Worm (Caenorhabditis elegans) whole organism, midembryonic: ENCODE results near the gene T16G1.5.

ENCODE experiments used
- T22C8.4 ChIP-seq: fragments of 200-800 bp; sonication (Bioruptor generic); IDR thresholded peaks from 2 replicates; pipeline ENCODE4 v1.3.6; 2022; ENCODE audit warnings: missing genetic modification characterization, missing compliant biosample characterization
- cog-1 ChIP-seq: sonication (generic microtip); optimal IDR thresholded peaks from 2 replicates; lab custom pipeline; 2016; ENCODE audit warnings: missing genetic modification characterization, missing compliant biosample characterization
- flt-1 ChIP-seq: fragments of 200-800 bp; sonication (Bioruptor generic); IDR thresholded peaks from 2 replicates; pipeline ENCODE4 v1.3.6; 2022; ENCODE audit warnings: missing genetic modification characterization, missing compliant biosample characterization
- klf-2 ChIP-seq: fragments of 200-800 bp; sonication (Bioruptor generic); conservative IDR thresholded peaks from 2 replicates; pipeline ENCODE4 v1.3.6; 2022; ENCODE audit warnings: missing genetic modification reagents, missing genetic modification characterization, missing compliant biosample characterization
- med-1 ChIP-seq: sonication (generic microtip); optimal IDR thresholded peaks from 2 replicates; lab custom pipeline; 2017; ENCODE audit warnings: missing genetic modification characterization, mild to moderate bottlenecking, missing compliant biosample characterization, antibody characterized with exemption, missing genetic modification reagents; ENCODE audit not compliant: insufficient read depth
- ref-1 ChIP-seq: fragments of 200-800 bp; sonication (Bioruptor generic); conservative IDR thresholded peaks from 2 replicates; pipeline ENCODE4 v1.3.6; 2022; ENCODE audit warnings: missing genetic modification reagents, missing genetic modification characterization, missing compliant biosample characterization
- tab-1 ChIP-seq: fragments of 200-800 bp; sonication (Bioruptor generic); IDR thresholded peaks from 2 replicates; pipeline ENCODE4 v1.3.6; 2022; ENCODE audit warnings: missing genetic modification characterization, missing compliant biosample characterization
- ztf-23 ChIP-seq: fragments of 200-800 bp; sonication (Bioruptor generic); IDR thresholded peaks from 2 replicates; pipeline ENCODE4 v1.3.6; 2022; ENCODE audit warnings: missing genetic modification reagents, missing genetic modification characterization, missing compliant biosample characterization
- ztf-29 ChIP-seq: fragments of 200-800 bp; sonication (Bioruptor generic); IDR thresholded peaks from 2 replicates; pipeline ENCODE4 v1.3.6; 2022; ENCODE audit warnings: missing genetic modification reagents, missing genetic modification characterization, missing compliant biosample characterization

T16G1.5 gene

ce11 chrV:12961085-12961560, 21.8 kb upstream of the T16G1.5 start, which contains the start of gene mpst-7:
Gene mpst-7 (minus strand): TSS chrV:12961135.
- TF ChIP-seq tab-1 (GFP tag; lab: Robert Waterston, UW): no peak
- TF ChIP-seq ref-1 (GFP tag; lab: Robert Waterston, UW): no peak
- TF ChIP-seq T22C8.4 (GFP tag; lab: Robert Waterston, UW): no peak
- TF ChIP-seq klf-2 (GFP tag; lab: Robert Waterston, UW): no peak
- no peak for TF ChIP-seq ztf-23 (GFP tag; lab: Robert Waterston, UW)
- no peak for TF ChIP-seq cog-1 (tag; lab: Kevin White, UChicago)
- TF ChIP-seq ztf-29 (GFP tag; lab: Robert Waterston, UW): no peak
- TF ChIP-seq med-1: no peak
- no peak for TF ChIP-seq flt-1

DNA sequence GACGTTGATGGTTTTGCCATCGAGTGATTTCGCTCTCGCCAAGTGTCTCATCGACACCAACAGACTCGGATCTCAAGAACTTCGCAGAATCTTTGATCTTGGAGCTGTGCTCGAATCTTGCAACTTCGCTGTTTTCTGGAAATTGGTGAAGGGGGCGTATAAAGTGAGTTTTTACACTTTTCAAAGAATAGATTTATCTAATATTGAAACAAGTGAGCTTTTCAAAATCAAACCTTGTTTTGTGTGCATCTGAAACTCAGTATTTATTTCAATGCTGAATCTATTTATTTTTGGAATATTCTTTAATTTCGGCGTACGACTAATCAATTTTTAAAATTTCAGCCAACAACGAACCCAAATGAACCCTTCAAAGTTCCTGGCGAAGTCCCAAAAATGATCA, 14.9 kb upstream of the T16G1.5 start:
- TF ChIP-seq ref-1 (GFP tag; lab: Robert Waterston, UW) (no peak), ztf-23 (GFP tag; lab: Robert Waterston, UW) (no peak), ztf-29 (GFP tag; lab: Robert Waterston, UW) (no peak), med-1 (no peak), klf-2 (GFP tag; lab: Robert Waterston, UW) (no peak), flt-1 (no peak), cog-1 (tag; lab: Kevin White, UChicago) (no peak), T22C8.4 (GFP tag; lab: Robert Waterston, UW) (no peak), tab-1 (GFP tag; lab: Robert Waterston, UW) (no peak)

ce11 chrV:12953702-12954101, 14.3 kb upstream of the T16G1.5 start, which contains the start of gene eif-3.K:
Gene eif-3.K (plus strand): TSS chrV:12954002.
- TF ChIP-seq ztf-23 (GFP tag; lab: Robert Waterston, UW) (no peak), med-1 (no peak), ref-1 (GFP tag; lab: Robert Waterston, UW) (no peak), ztf-29 (GFP tag; lab: Robert Waterston, UW) (no peak), cog-1 (tag; lab: Kevin White, UChicago) (no peak), klf-2 (GFP tag; lab: Robert Waterston, UW) (no peak), tab-1 (GFP tag; lab: Robert Waterston, UW) (no peak)

- TF ChIP-seq klf-2 (GFP tag; lab: Robert Waterston, UW) (no peak), tab-1 (GFP tag; lab: Robert Waterston, UW) (no peak), ref-1 (GFP tag; lab: Robert Waterston, UW) (no peak), flt-1 (no peak), cog-1 (tag; lab: Kevin White, UChicago) (no peak), med-1 (no peak), ztf-23 (GFP tag; lab: Robert Waterston, UW) (no peak), T22C8.4 (GFP tag; lab: Robert Waterston, UW) (no peak), ztf-29 (GFP tag; lab: Robert Waterston, UW) (no peak)
Observed at ce11 chrV:12952287-12952686, 12.9 kb upstream of the T16G1.5 start, which contains the start of gene pqn-68. Gene pqn-68 (plus strand): TSS chrV:12952636.

DNA sequence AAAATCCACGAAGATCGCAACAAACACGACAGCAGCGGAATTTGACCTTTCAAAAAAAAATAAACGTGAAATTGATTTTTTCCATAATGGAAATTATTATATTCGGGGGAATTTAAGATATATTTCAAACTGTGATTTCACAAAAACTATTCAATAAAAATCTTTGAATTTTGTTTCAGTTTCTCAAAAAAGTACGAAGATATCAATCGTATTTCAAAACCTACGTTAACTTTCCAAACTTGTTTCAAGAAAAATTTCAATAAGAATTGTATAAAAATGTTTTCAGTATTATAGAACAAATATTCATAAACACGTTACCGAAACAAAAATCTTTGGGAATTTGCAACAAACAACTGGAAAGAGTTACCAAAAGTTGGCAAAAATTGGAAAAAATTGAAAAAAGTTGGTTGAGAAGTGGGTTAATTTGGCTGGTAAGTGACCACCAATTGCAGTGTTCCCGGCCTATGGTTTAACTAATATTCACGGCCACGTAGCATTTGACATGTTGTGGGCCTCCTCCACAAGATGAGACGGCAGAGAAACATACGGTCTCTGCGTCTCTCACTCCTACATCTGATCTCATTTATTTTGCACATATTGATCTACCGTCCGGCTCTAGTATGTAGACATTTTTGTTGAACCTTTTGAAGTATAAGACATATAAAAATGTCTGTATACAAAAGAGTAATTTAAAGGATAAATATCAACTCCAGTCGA, 11.6 kb upstream of the T16G1.5 start, which contains the start of the genes T16G1.9 and T16G1.18:
T16G1.9 (minus strand) TSS at position 51 of the 717 bp plus-strand sequence.
T16G1.18 (plus strand) TSS at position 493 of the 717 bp plus-strand sequence.
- TF ChIP-seq ztf-29 (GFP tag; lab: Robert Waterston, UW): no peak
- no peak for TF ChIP-seq tab-1 (GFP tag; lab: Robert Waterston, UW)
- TF ChIP-seq ref-1 (GFP tag; lab: Robert Waterston, UW): no peak
- TF ChIP-seq ztf-23 (GFP tag; lab: Robert Waterston, UW): no peak
- TF ChIP-seq T22C8.4 (GFP tag; lab: Robert Waterston, UW): no peak
- TF ChIP-seq cog-1 (tag; lab: Kevin White, UChicago): peak; percentile 35
- TF ChIP-seq klf-2 (GFP tag; lab: Robert Waterston, UW): no peak
- TF ChIP-seq med-1: no peak
- no peak for TF ChIP-seq flt-1

DNA sequence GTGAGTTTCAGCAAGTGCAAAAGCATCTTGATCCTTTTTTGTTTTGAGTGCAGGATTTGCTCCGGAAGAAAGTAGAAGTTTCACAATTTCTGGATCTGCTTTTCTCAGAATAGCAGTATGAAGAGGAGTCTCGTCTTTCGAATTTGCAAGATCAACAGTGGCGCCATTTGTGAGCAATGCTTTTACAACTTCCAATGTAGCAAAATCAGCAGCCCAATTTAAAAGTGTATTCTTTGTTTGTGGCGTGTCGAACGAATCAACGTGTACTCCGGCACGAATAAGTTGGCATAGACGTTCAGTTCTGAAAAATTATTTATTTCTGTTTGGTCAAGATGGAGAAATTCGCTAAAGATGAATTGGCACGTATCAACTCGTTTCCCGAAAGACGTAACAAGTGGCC, 10.3 kb upstream of the T16G1.5 start, which contains the start of gene T16G1.13:
T16G1.13 (plus strand) TSS at position 301 of the 400 bp plus-strand sequence.
- TF ChIP-seq ref-1 (GFP tag; lab: Robert Waterston, UW) (no peak), flt-1 (no peak), T22C8.4 (GFP tag; lab: Robert Waterston, UW) (no peak), cog-1 (tag; lab: Kevin White, UChicago) (no peak), tab-1 (GFP tag; lab: Robert Waterston, UW) (no peak), ztf-29 (GFP tag; lab: Robert Waterston, UW) (no peak), ztf-23 (GFP tag; lab: Robert Waterston, UW) (no peak), med-1 (no peak), klf-2 (GFP tag; lab: Robert Waterston, UW) (no peak)

- TF ChIP-seq ref-1 (GFP tag; lab: Robert Waterston, UW): no peak
- no peak for TF ChIP-seq ztf-23 (GFP tag; lab: Robert Waterston, UW)
- no peak for TF ChIP-seq cog-1 (tag; lab: Kevin White, UChicago)
- no peak for TF ChIP-seq ztf-29 (GFP tag; lab: Robert Waterston, UW)
- no peak for TF ChIP-seq med-1
- TF ChIP-seq klf-2 (GFP tag; lab: Robert Waterston, UW): no peak
- no peak for TF ChIP-seq tab-1 (GFP tag; lab: Robert Waterston, UW)
- TF ChIP-seq T22C8.4 (GFP tag; lab: Robert Waterston, UW): no peak
- no peak for TF ChIP-seq flt-1
Observed at ce11 chrV:12944775-12945174, 5.4 kb upstream of the T16G1.5 start, which contains the start of gene grl-2. Gene grl-2 (plus strand): TSS chrV:12945075.

- TF ChIP-seq T22C8.4 (GFP tag; lab: Robert Waterston, UW) (no peak), cog-1 (tag; lab: Kevin White, UChicago) (no peak), klf-2 (GFP tag; lab: Robert Waterston, UW) (no peak), ref-1 (GFP tag; lab: Robert Waterston, UW) (no peak), flt-1 (no peak), med-1 (no peak), ztf-29 (GFP tag; lab: Robert Waterston, UW) (no peak), ztf-23 (GFP tag; lab: Robert Waterston, UW) (no peak), tab-1 (GFP tag; lab: Robert Waterston, UW) (no peak)
Observed at ce11 chrV:12944229-12944628, 4.9 kb upstream of the T16G1.5 start, which contains the start of gene T16G1.3. Gene T16G1.3 (minus strand): TSS chrV:12944329.
